Fruit fly (Drosophila melanogaster): Measurements from ENCODE around the gene norpA.

dm6 chrX:4412546-4412945 is 90.1 kb downstream of the norpA start, which contains the start of gene bi:
- TF ChIP-seq CG12768 (GFP tag; optimal IDR thresholded peaks at IDR 0.05) (no peak), kay (GFP tag; ENCODE audit: borderline replicate concordance) (no peak), CG7101 (tag; optimal IDR thresholded peaks at IDR 0.05) (no peak)
